Worm (Caenorhabditis elegans) whole organism, mixed stage, embryonic: ENCODE results near the gene ZK637.14.

Source experiments
- bed-3 ChIP-seq: fragments of 200-800 bp; sonication (Bioruptor generic); optimal IDR thresholded peaks from 3 replicates; lab custom pipeline; 2018; ENCODE audit warnings: mild to moderate bottlenecking, missing genetic modification characterization, moderate library complexity, missing compliant biosample characterization
- ceh-43 ChIP-seq: fragments of 200-800 bp; sonication (Bioruptor generic); optimal IDR thresholded peaks from 2 replicates; lab custom pipeline; 2018; ENCODE audit warnings: mild to moderate bottlenecking, missing genetic modification characterization, moderate library complexity, missing compliant biosample characterization
- cnd-1 ChIP-seq: fragments of 200-800 bp; sonication (Bioruptor generic); optimal IDR thresholded peaks from 2 replicates; lab custom pipeline; 2018; ENCODE audit warnings: mild to moderate bottlenecking, missing genetic modification characterization, missing compliant biosample characterization
- elt-1 ChIP-seq: sonication (generic microtip); optimal IDR thresholded peaks from 2 replicates; lab custom pipeline; 2017; ENCODE audit warnings: missing genetic modification characterization, mild to moderate bottlenecking, missing compliant biosample characterization, antibody characterized with exemption, moderate library complexity, borderline replicate concordance; ENCODE audit not compliant: insufficient read depth
- mep-1 ChIP-seq: fragments of 150-350 bp; optimal IDR thresholded peaks from 2 replicates; lab custom pipeline; 2017; ENCODE audit warnings: missing biosample characterization, missing genetic modification reagents, missing genetic modification characterization, inconsistent platforms
- mls-2 ChIP-seq: sonication (generic microtip); optimal IDR thresholded peaks from 2 replicates; lab custom pipeline; 2016; ENCODE audit warnings: mild to moderate bottlenecking, missing genetic modification characterization, moderate library complexity, missing compliant biosample characterization
- nhr-237 ChIP-seq: fragments of 150-350 bp; optimal IDR thresholded peaks from 2 replicates; lab custom pipeline; 2014; ENCODE audit warnings: missing biosample characterization, missing genetic modification characterization
- nhr-28 ChIP-seq: fragments of 150-350 bp; optimal IDR thresholded peaks from 2 replicates; lab custom pipeline; 2014; ENCODE audit warnings: missing biosample characterization, missing genetic modification characterization
- pha-4 ChIP-seq: fragments of 150-350 bp; optimal IDR thresholded peaks from 2 replicates; lab custom pipeline; 2018; ENCODE audit warnings: missing biosample characterization, missing genetic modification reagents, missing genetic modification characterization
- snpc-4 ChIP-seq: fragments of 150-350 bp; optimal IDR thresholded peaks from 2 replicates; lab custom pipeline; 2014; ENCODE audit warnings: missing biosample characterization, missing genetic modification characterization
- unc-120 ChIP-seq: sonication (generic microtip); optimal IDR thresholded peaks from 2 replicates; lab custom pipeline; 2017; ENCODE audit warnings: missing genetic modification characterization, missing compliant biosample characterization; ENCODE audit not compliant: poor library complexity, severe bottlenecking
- zip-8 ChIP-seq: fragments of 150-350 bp; optimal IDR thresholded peaks from 2 replicates; lab custom pipeline; 2014; ENCODE audit warnings: missing biosample characterization, missing genetic modification characterization

DNA sequence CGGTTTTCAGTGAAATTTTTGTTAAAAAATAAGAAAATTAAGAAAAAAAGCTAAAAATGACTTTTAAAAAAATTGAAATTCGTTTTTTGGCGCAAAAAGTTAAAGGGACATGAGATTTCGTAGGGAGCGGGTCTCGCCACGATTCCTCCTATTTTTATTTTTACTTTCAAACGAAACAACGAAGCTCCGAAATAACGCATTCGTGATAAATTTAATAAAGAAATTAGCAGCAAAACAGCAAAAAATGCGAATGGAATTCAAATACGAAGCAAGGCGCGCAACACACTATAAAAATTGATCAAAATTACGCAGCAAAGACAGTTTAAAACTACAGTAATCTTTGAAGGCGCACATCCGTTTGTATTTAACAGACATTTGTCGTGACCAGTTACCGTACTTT is 10.8 kb upstream of the ZK637.14 start:
- TF ChIP-seq mls-2 (no peak), mep-1 (tag; lab: Kevin White, UChicago) (peak; percentile 69), ceh-43 (GFP tag; lab: Kevin White, UChicago) (no peak), bed-3 (GFP tag; lab: Kevin White, UChicago) (no peak), cnd-1 (tag; lab: Kevin White, UChicago) (no peak), nhr-28 (tag; lab: Kevin White, UChicago) (no peak), zip-8 (no peak), pha-4 (tag; lab: Kevin White, UChicago) (no peak), unc-120 (tag; lab: Kevin White, UChicago) (no peak), elt-1 (tag; lab: Kevin White, UChicago) (no peak), snpc-4 (no peak), nhr-237 (tag; lab: Kevin White, UChicago) (no peak)
